Fruit fly (Drosophila melanogaster) whole organism, embryonic: Measurements from ENCODE around the gene Tsp29Fb.

Experiments
- Bgb ChIP-seq: fragments of 200-800 bp; sonication (Bioruptor generic); IDR thresholded peaks from 2 replicates; pipeline ENCODE4 v1.3.6; 2022; ENCODE audit warnings: missing biosample characterization, missing genetic modification characterization; ENCODE audit not compliant: partially characterized antibody
- CG10543 ChIP-seq: fragments of 200-800 bp; sonication (Bioruptor generic); optimal IDR thresholded peaks from 3 replicates; lab custom pipeline; 2017; ENCODE audit warnings: missing biosample characterization, mild to moderate bottlenecking, missing genetic modification characterization, moderate library complexity
- CG10959 ChIP-seq: fragments of 200-800 bp; sonication (Bioruptor generic); IDR thresholded peaks from 2 replicates; pipeline ENCODE4 v1.3.6; 2022; ENCODE audit warnings: missing biosample characterization, missing genetic modification characterization
- CG12659 ChIP-seq: fragments of 200-800 bp; sonication (Bioruptor generic); optimal IDR thresholded peaks from 3 replicates; lab custom pipeline; 2017; ENCODE audit warnings: mild to moderate bottlenecking, missing biosample characterization, missing genetic modification reagents, missing genetic modification characterization
- CG14667 ChIP-seq: fragments of 200-800 bp; sonication (Bioruptor generic); IDR thresholded peaks from 2 replicates; pipeline ENCODE4 v1.3.6; 2022; ENCODE audit warnings: missing biosample characterization, missing genetic modification characterization
- CG14965 ChIP-seq: fragments of 200-800 bp; sonication (Bioruptor generic); optimal IDR thresholded peaks from 2 replicates; lab custom pipeline; 2016; ENCODE audit warnings: missing biosample characterization, missing genetic modification characterization, borderline replicate concordance
- CG15479 ChIP-seq: fragments of 200-800 bp; sonication (Bioruptor generic); optimal IDR thresholded peaks from 3 replicates; lab custom pipeline; 2019; ENCODE audit warnings: missing biosample characterization, mild to moderate bottlenecking, missing genetic modification characterization, moderate library complexity
- CG15696 ChIP-seq: fragments of 200-800 bp; sonication (Bioruptor generic); optimal IDR thresholded peaks from 2 replicates; lab custom pipeline; 2019; ENCODE audit warnings: missing biosample characterization, mild to moderate bottlenecking, missing genetic modification characterization, moderate library complexity
- CG17568 ChIP-seq: fragments of 200-800 bp; sonication (Bioruptor generic); optimal IDR thresholded peaks from 2 replicates; lab custom pipeline; 2018; ENCODE audit warnings: missing biosample characterization, mild to moderate bottlenecking, missing genetic modification characterization, moderate library complexity
- CG1792 ChIP-seq: fragments of 200-800 bp; sonication (Bioruptor generic); optimal IDR thresholded peaks from 2 replicates; lab custom pipeline; 2016; ENCODE audit warnings: missing biosample characterization, missing genetic modification characterization
- CG18599 ChIP-seq: fragments of 200-800 bp; sonication (Bioruptor generic); optimal IDR thresholded peaks from 3 replicates; lab custom pipeline; 2017; ENCODE audit warnings: missing biosample characterization, missing genetic modification characterization, mild to moderate bottlenecking, moderate library complexity, missing genetic modification reagents
- CG2199 ChIP-seq: fragments of 200-800 bp; sonication (Bioruptor generic); IDR thresholded peaks from 3 replicates; pipeline ENCODE4 v1.3.6; 2022; ENCODE audit warnings: missing biosample characterization, missing genetic modification characterization
- CG2678 ChIP-seq: fragments of 200-800 bp; sonication (Bioruptor generic); optimal IDR thresholded peaks from 3 replicates; lab custom pipeline; 2019; ENCODE audit warnings: missing biosample characterization, mild to moderate bottlenecking, missing genetic modification characterization, moderate library complexity
- CG4328 ChIP-seq: fragments of 200-800 bp; sonication (Bioruptor generic); optimal IDR thresholded peaks from 3 replicates; lab custom pipeline; 2017; ENCODE audit warnings: missing biosample characterization, missing genetic modification reagents, missing genetic modification characterization
- CG4617 ChIP-seq: fragments of 200-800 bp; sonication (Bioruptor generic); optimal IDR thresholded peaks from 3 replicates; lab custom pipeline; 2016; ENCODE audit warnings: missing biosample characterization, missing genetic modification characterization, borderline replicate concordance
- CG4854 ChIP-seq: fragments of 200-800 bp; sonication (Bioruptor generic); optimal IDR thresholded peaks from 2 replicates; lab custom pipeline; 2016; ENCODE audit warnings: missing biosample characterization, missing genetic modification characterization, inconsistent platforms
- CG6765 ChIP-seq: fragments of 200-800 bp; sonication (Bioruptor generic); optimal IDR thresholded peaks from 3 replicates; lab custom pipeline; 2017; ENCODE audit warnings: missing biosample characterization, mild to moderate bottlenecking, missing genetic modification characterization
- CG7372 ChIP-seq: fragments of 200-800 bp; sonication (Bioruptor generic); IDR thresholded peaks from 2 replicates; pipeline ENCODE4 v1.3.6; 2022; ENCODE audit warnings: missing biosample characterization, missing genetic modification characterization
- CG7786 ChIP-seq: fragments of 200-800 bp; sonication (Bioruptor generic); optimal IDR thresholded peaks from 2 replicates; lab custom pipeline; 2016; ENCODE audit warnings: missing biosample characterization, missing genetic modification characterization
- CG9437 ChIP-seq: fragments of 200-800 bp; sonication (Bioruptor generic); optimal IDR thresholded peaks from 2 replicates; lab custom pipeline; 2018; ENCODE audit warnings: missing biosample characterization, mild to moderate bottlenecking, missing genetic modification characterization
- CkIIα-i1 ChIP-seq: fragments of 200-800 bp; sonication (Bioruptor generic); IDR thresholded peaks from 2 replicates; pipeline ENCODE4 v1.3.6; 2022; ENCODE audit warnings: missing biosample characterization, missing genetic modification characterization
- D ChIP-seq, 2 experiments: fragments of 200-800 bp in 1 of 2; fragments of >200 bp in 1 of 2; sonication (Bioruptor generic) in 1 of 2; optimal IDR thresholded peaks; 2 replicates in 1 of 2; 3 replicates in 1 of 2; lab custom pipeline; 2017; ENCODE audit warnings: mild to moderate bottlenecking in 1 of 2, missing biosample characterization in 1 of 2, missing genetic modification characterization in 1 of 2, missing genetic modification reagents in 1 of 2
- Dfd ChIP-seq, 2 experiments: fragments of >200 bp; optimal IDR thresholded peaks; 2 replicates each; lab custom pipeline; 2017; ENCODE audit warnings: missing biosample characterization in 2 of 2, missing genetic modification characterization in 2 of 2
- Dref ChIP-seq: fragments of 200-800 bp; sonication (Bioruptor generic); IDR thresholded peaks from 2 replicates; pipeline ENCODE4 v1.3.6; 2022; ENCODE audit warnings: missing biosample characterization, missing genetic modification characterization
- E2f1 ChIP-seq: fragments of 200-800 bp; sonication (Bioruptor generic); IDR thresholded peaks from 2 replicates; pipeline ENCODE4 v1.3.6; 2022; ENCODE audit warnings: missing biosample characterization, missing genetic modification characterization
- Neu2 ChIP-seq: fragments of 200-800 bp; sonication (Bioruptor generic); optimal IDR thresholded peaks from 3 replicates; lab custom pipeline; 2016; ENCODE audit warnings: missing biosample characterization, missing genetic modification characterization, borderline replicate concordance
- ase ChIP-seq: fragments of 200-800 bp; sonication (Bioruptor generic); IDR thresholded peaks from 3 replicates; pipeline ENCODE4 v1.3.6; 2022; ENCODE audit warnings: missing biosample characterization, missing genetic modification characterization
- ci ChIP-seq: fragments of 200-800 bp; sonication (Bioruptor generic); IDR thresholded peaks from 3 replicates; pipeline ENCODE4 v1.3.6; 2022; ENCODE audit warnings: missing biosample characterization, missing genetic modification characterization
- ems ChIP-seq: fragments of 200-800 bp; sonication (Bioruptor generic); optimal IDR thresholded peaks from 3 replicates; lab custom pipeline; 2016; ENCODE audit warnings: missing biosample characterization, missing genetic modification characterization
- grn ChIP-seq: fragments of 200-800 bp; sonication (Bioruptor generic); optimal IDR thresholded peaks from 3 replicates; lab custom pipeline; 2017; ENCODE audit warnings: missing biosample characterization, missing genetic modification characterization
- gro ChIP-seq: fragments of 200-800 bp; sonication (Bioruptor generic); optimal IDR thresholded peaks from 2 replicates; lab custom pipeline; 2016; ENCODE audit warnings: missing biosample characterization, missing genetic modification characterization
- h ChIP-seq: fragments of >200 bp; optimal IDR thresholded peaks from 2 replicates; lab custom pipeline; 2017
- lilli ChIP-seq: fragments of 200-800 bp; sonication (Bioruptor generic); optimal IDR thresholded peaks from 3 replicates; lab custom pipeline; 2016; ENCODE audit warnings: missing biosample characterization, missing genetic modification characterization
- lola ChIP-seq, 3 experiments: fragments of >200 bp in 2 of 3; fragments of 200-800 bp in 1 of 3; sonication (Bioruptor generic) in 1 of 3; optimal IDR thresholded peaks; 2 replicates each; lab custom pipeline; 2017 to 2019; ENCODE audit warnings: missing biosample characterization in 3 of 3, missing genetic modification characterization in 3 of 3, mild to moderate bottlenecking in 1 of 3, moderate library complexity in 1 of 3
- mirr ChIP-seq: fragments of 200-800 bp; sonication (Bioruptor generic); optimal IDR thresholded peaks from 3 replicates; lab custom pipeline; 2018; ENCODE audit warnings: missing biosample characterization, mild to moderate bottlenecking, missing genetic modification characterization
- nau ChIP-seq: fragments of 200-800 bp; sonication (Bioruptor generic); optimal IDR thresholded peaks from 3 replicates; lab custom pipeline; 2017; ENCODE audit warnings: missing biosample characterization, mild to moderate bottlenecking, missing genetic modification characterization, missing genetic modification reagents
- phol ChIP-seq: fragments of 200-800 bp; sonication (Bioruptor generic); optimal IDR thresholded peaks from 3 replicates; lab custom pipeline; 2018; ENCODE audit warnings: missing biosample characterization, mild to moderate bottlenecking, missing genetic modification characterization, moderate library complexity
- salm ChIP-seq: fragments of 200-800 bp; sonication (Bioruptor generic); optimal IDR thresholded peaks from 2 replicates; lab custom pipeline; 2018; ENCODE audit warnings: missing biosample characterization, mild to moderate bottlenecking, missing genetic modification characterization
- scrt ChIP-seq: fragments of 200-800 bp; sonication (Bioruptor generic); optimal IDR thresholded peaks from 2 replicates; lab custom pipeline; 2018; ENCODE audit warnings: missing biosample characterization, mild to moderate bottlenecking, missing genetic modification characterization, moderate library complexity
- sd ChIP-seq: fragments of 200-800 bp; sonication (Bioruptor generic); optimal IDR thresholded peaks from 3 replicates; lab custom pipeline; 2018; ENCODE audit warnings: missing biosample characterization, mild to moderate bottlenecking, missing genetic modification characterization, moderate library complexity
- slou ChIP-seq: fragments of 200-800 bp; sonication (Bioruptor generic); optimal IDR thresholded peaks from 3 replicates; lab custom pipeline; 2016; ENCODE audit warnings: missing biosample characterization, missing genetic modification characterization
- so ChIP-seq: fragments of 200-800 bp; sonication (Bioruptor generic); IDR thresholded peaks from 3 replicates; pipeline ENCODE4 v1.3.6; 2022; ENCODE audit warnings: missing biosample characterization, missing genetic modification characterization
- sqz ChIP-seq: fragments of 200-800 bp; sonication (Bioruptor generic); optimal IDR thresholded peaks from 3 replicates; lab custom pipeline; 2018; ENCODE audit warnings: missing biosample characterization, mild to moderate bottlenecking, missing genetic modification characterization
- sug ChIP-seq: fragments of 200-800 bp; optimal IDR thresholded peaks from 2 replicates; lab custom pipeline; 2019; ENCODE audit warnings: missing biosample characterization, mild to moderate bottlenecking, missing genetic modification characterization, moderate library complexity
- tap ChIP-seq: fragments of 200-800 bp; optimal IDR thresholded peaks from 3 replicates; lab custom pipeline; 2019; ENCODE audit warnings: missing biosample characterization, mild to moderate bottlenecking, missing genetic modification characterization, moderate library complexity
- trh ChIP-seq: fragments of 200-800 bp; sonication (Bioruptor generic); optimal IDR thresholded peaks from 2 replicates; lab custom pipeline; 2016; ENCODE audit warnings: missing biosample characterization, missing genetic modification characterization
- usp ChIP-seq: fragments of >200 bp; optimal IDR thresholded peaks from 2 replicates; lab custom pipeline; 2017; ENCODE audit warnings: missing biosample characterization, missing genetic modification characterization

Tsp29Fb gene

dm6 chr2L:8984614-8985318, 47.6 kb downstream of the Tsp29Fb start, which contains the start of gene CG13101 (continued):
- TF ChIP-seq CkIIα-i1 (GFP tag; lab: Robert Waterston, UW) (peak; percentile 51; the same call in 1 of the 2 replicates), ci (GFP tag; lab: Robert Waterston, UW) (peak; percentile 96), CG4854 (GFP tag; lab: Kevin White, UChicago) (peak; percentile 79), sqz (peak; percentile 92), so (GFP tag; lab: Robert Waterston, UW) (peak; percentile 95), CG4328 (GFP tag; lab: Kevin White, UChicago) (peak; percentile 24), CG15479 (peak; percentile 1), Dfd (GFP tag; optimal IDR thresholded peaks at IDR 0.05; lab: Kevin White, UChicago) (no peak), tap (tag; lab: Kevin White, UChicago) (peak; percentile 91), CG17568 (GFP tag; lab: Kevin White, UChicago) (peak; percentile 91), CG1792 (GFP tag; lab: Kevin White, UChicago) (peak; percentile 72), CG6765 (GFP tag; lab: Kevin White, UChicago) (peak; percentile 82), lola (GFP tag; optimal IDR thresholded peaks at IDR 0.05; lab: Kevin White, UChicago) (peak in 1 of 3 experiments; percentile 93), Bgb (GFP tag; lab: Robert Waterston, UW) (no peak), scrt (peak; percentile 79), CG7786 (GFP tag; lab: Kevin White, UChicago) (peak; percentile 83), lilli (GFP tag; lab: Kevin White, UChicago) (peak; percentile 93), CG2199 (GFP tag; lab: Robert Waterston, UW) (peak; percentile 93), CG4617 (GFP tag; lab: Kevin White, UChicago) (peak; percentile 61), sug (tag; lab: Kevin White, UChicago) (peak; percentile 72), CG10959 (GFP tag; lab: Robert Waterston, UW) (peak; percentile 85), E2f1 (peak; percentile 95), sd (tag; lab: Kevin White, UChicago) (peak; percentile 84), CG15696 (tag; lab: Kevin White, UChicago) (peak; percentile 73), salm (peak; percentile 88), usp (GFP tag; lab: Kevin White, UChicago) (no peak), CG12659 (GFP tag; lab: Kevin White, UChicago) (peak; percentile 94)

DNA sequence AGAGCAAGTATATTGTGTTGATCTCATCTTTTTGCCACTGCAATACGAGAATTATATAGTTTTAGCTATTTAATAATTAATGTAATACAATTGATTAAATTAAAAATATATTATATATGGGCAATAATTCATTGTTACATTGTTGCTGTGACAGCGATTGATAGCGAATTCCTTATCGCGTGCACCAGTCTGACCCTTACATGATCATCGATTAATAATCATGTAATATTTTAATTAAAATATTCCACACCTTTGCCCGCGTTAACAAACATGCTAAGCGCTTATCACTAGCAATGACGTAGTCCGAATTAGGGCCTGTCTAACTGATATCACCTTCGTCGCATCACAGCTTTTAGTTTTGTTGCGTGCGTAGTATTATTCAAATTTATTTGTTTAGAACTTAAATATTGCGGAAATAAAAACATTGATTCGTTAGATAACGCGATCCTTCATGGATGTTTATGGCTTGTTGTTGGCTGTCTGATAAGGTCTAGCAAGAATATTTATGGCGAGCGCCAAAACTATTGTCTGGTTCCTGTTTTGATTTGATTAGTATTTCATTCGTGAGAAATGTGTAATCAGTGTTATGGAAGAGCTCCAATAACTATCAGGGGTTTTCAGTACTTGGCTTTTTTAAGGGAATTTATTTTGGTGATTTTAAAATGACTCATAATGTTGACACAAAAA, 50.2 kb downstream of the Tsp29Fb start:
- peak; percentile 13 for TF ChIP-seq CG10543 (GFP tag; lab: Kevin White, UChicago)
- no peak for TF ChIP-seq Neu2 (GFP tag; lab: Kevin White, UChicago)
- no peak for TF ChIP-seq ems (GFP tag; lab: Kevin White, UChicago)
- TF ChIP-seq trh (GFP tag; lab: Kevin White, UChicago): no peak
- peak; percentile 10 for TF ChIP-seq CG2678 (tag; lab: Kevin White, UChicago)
- no peak for TF ChIP-seq Dref (GFP tag; lab: Robert Waterston, UW)
- TF ChIP-seq grn (GFP tag; lab: Kevin White, UChicago): peak; percentile 31
- peak; percentile 14 for TF ChIP-seq gro (GFP tag; lab: Kevin White, UChicago)
- TF ChIP-seq CG18599: peak; percentile 25
- TF ChIP-seq CG14965 (GFP tag; lab: Kevin White, UChicago): no peak
- TF ChIP-seq ase (GFP tag; lab: Robert Waterston, UW): no peak
- TF ChIP-seq slou (GFP tag; lab: Kevin White, UChicago): no peak
- TF ChIP-seq CG1792 (GFP tag; lab: Kevin White, UChicago): no peak
- no peak for TF ChIP-seq phol (tag; lab: Kevin White, UChicago)
- TF ChIP-seq h (lab: Kevin White, UChicago): no peak
- no peak for TF ChIP-seq D (optimal IDR thresholded peaks at IDR 0.05; lab: Kevin White, UChicago)
- no peak for TF ChIP-seq D (GFP tag; optimal IDR thresholded peaks at IDR 0.05; lab: Kevin White, UChicago)
- TF ChIP-seq CG7372 (GFP tag; lab: Robert Waterston, UW): no peak
- TF ChIP-seq CG9437: no peak
- TF ChIP-seq nau (GFP tag; lab: Kevin White, UChicago): no peak
- peak; percentile 84 for TF ChIP-seq mirr (GFP tag; lab: Kevin White, UChicago)
- TF ChIP-seq CG14667 (GFP tag; lab: Robert Waterston, UW): no peak
- no peak for TF ChIP-seq CG15479
